Worm (Caenorhabditis elegans): ENCODE measurements around the gene K11H3.3.

Gene K11H3.3

ce11 chrIII:9867352-9867751, 15.7 kb downstream of the K11H3.3 start:
- TF ChIP-seq ceh-48 (tag; optimal IDR thresholded peaks at IDR 0.05) (no peak), unc-42 (tag; optimal IDR thresholded peaks at IDR 0.05) (peak; percentile 94)

- TF ChIP-seq ceh-30 (tag; optimal IDR thresholded peaks at IDR 0.05) (no peak), nhr-232 (tag; optimal IDR thresholded peaks at IDR 0.05) (no peak), T23F11.4 (GFP tag; optimal IDR thresholded peaks at IDR 0.05) (no peak), pros-1 (tag; optimal IDR thresholded peaks at IDR 0.05) (no peak), ceh-48 (tag; optimal IDR thresholded peaks at IDR 0.05) (no peak), unc-42 (tag; optimal IDR thresholded peaks at IDR 0.05) (no peak), nhr-11 (tag; optimal IDR thresholded peaks at IDR 0.05) (no peak), ttx-3 (tag; optimal IDR thresholded peaks at IDR 0.05) (peak; percentile 46), C08G9.2 (tag; optimal IDR thresholded peaks at IDR 0.05) (peak; percentile 92), zip-5 (tag; optimal IDR thresholded peaks at IDR 0.05) (peak; percentile 70), pqm-1 (tag; optimal IDR thresholded peaks at IDR 0.05) (no peak), Y22D7AL.16 (tag; optimal IDR thresholded peaks at IDR 0.05) (no peak), pha-4 (tag; optimal IDR thresholded peaks at IDR 0.05) (no peak), ceh-19 (GFP tag; optimal IDR thresholded peaks at IDR 0.05) (no peak), ceh-31 (tag; optimal IDR thresholded peaks at IDR 0.05) (peak; percentile 90), tbx-7 (tag; optimal IDR thresholded peaks at IDR 0.05) (peak; percentile 79), npax-4 (tag; optimal IDR thresholded peaks at IDR 0.05) (no peak), dve-1 (tag; optimal IDR thresholded peaks at IDR 0.05) (no peak), sdc-2 (tag; optimal IDR thresholded peaks at IDR 0.05) (no peak), tbx-2 (tag; optimal IDR thresholded peaks at IDR 0.05) (peak; percentile 81), rnt-1 (tag; optimal IDR thresholded peaks at IDR 0.05) (peak; percentile 10), ceh-34 (tag; optimal IDR thresholded peaks at IDR 0.05) (peak; percentile 19), C38D4.7 (GFP tag; optimal IDR thresholded peaks at IDR 0.05) (no peak), syd-9 (tag; optimal IDR thresholded peaks at IDR 0.05) (no peak), ceh-6 (GFP tag; optimal IDR thresholded peaks at IDR 0.05) (no peak), gmeb-2 (tag; optimal IDR thresholded peaks at IDR 0.05) (peak; percentile 8), F13H6.1 (tag; optimal IDR thresholded peaks at IDR 0.05) (no peak), hlh-6 (tag; optimal IDR thresholded peaks at IDR 0.05) (peak; percentile 13), ceh-2 (tag; optimal IDR thresholded peaks at IDR 0.05) (peak; percentile 91), ref-2 (tag; optimal IDR thresholded peaks at IDR 0.05) (peak; percentile 9), unc-55 (GFP tag; optimal IDR thresholded peaks at IDR 0.05) (peak; percentile 3), elt-4 (tag; optimal IDR thresholded peaks at IDR 0.05) (no peak), ceh-9 (tag; optimal IDR thresholded peaks at IDR 0.05) (no peak), hlh-13 (GFP tag; optimal IDR thresholded peaks at IDR 0.05) (no peak), pag-3 (tag; optimal IDR thresholded peaks at IDR 0.05; ENCODE audit: borderline replicate concordance) (no peak), ceh-22 (tag; optimal IDR thresholded peaks at IDR 0.05) (no peak), pax-1 (tag; optimal IDR thresholded peaks at IDR 0.05) (no peak), fkh-6 (tag; optimal IDR thresholded peaks at IDR 0.05) (no peak), pat-9 (tag; optimal IDR thresholded peaks at IDR 0.05) (no peak), hlh-15 (tag; optimal IDR thresholded peaks at IDR 0.05) (no peak), ama-1 (optimal IDR thresholded peaks at IDR 0.05) (no peak), K09A11.1 (tag; optimal IDR thresholded peaks at IDR 0.05; ENCODE audit: insufficient read depth) (no peak), pha-2 (tag; optimal IDR thresholded peaks at IDR 0.05) (peak; percentile 11), fkh-10 (GFP tag; optimal IDR thresholded peaks at IDR 0.05) (no peak), sox-2 (GFP tag; IDR thresholded peaks at IDR 0.05) (no peak), nfya-1 (tag; optimal IDR thresholded peaks at IDR 0.05) (peak; percentile 0), odd-2 (tag; optimal IDR thresholded peaks at IDR 0.05) (no peak), dmd-4 (tag; optimal IDR thresholded peaks at IDR 0.05; ENCODE audit: borderline replicate concordance) (no peak), ztf-16 (tag; optimal IDR thresholded peaks at IDR 0.05) (no peak)
Observed at ce11 chrIII:9867780-9868503, 16.3 kb downstream of the K11H3.3 start, which contains the start of gene dhhc-4. TSS of gene dhhc-4 (minus strand) at chrIII:9867792.

Measured in whole organism, late embryonic.